Worm (Caenorhabditis elegans) whole organism, young adult: ENCODE results near the gene ZK1240.2.

Experiments
- B0035.1 ChIP-seq: sonication (generic microtip); optimal IDR thresholded peaks from 2 replicates; lab custom pipeline; 2016; ENCODE audit warnings: missing genetic modification characterization, mild to moderate bottlenecking, missing compliant biosample characterization, missing genotype, missing genetic modification reagents
- B0261.1 ChIP-seq: sonication (generic microtip); optimal IDR thresholded peaks from 2 replicates; lab custom pipeline; 2016; ENCODE audit warnings: mild to moderate bottlenecking, missing genetic modification characterization, moderate library complexity, missing compliant biosample characterization
- F37B4.10 ChIP-seq: fragments of 200-800 bp; sonication (Bioruptor generic); IDR thresholded peaks from 2 replicates; pipeline ENCODE4 v1.3.6; 2022; ENCODE audit warnings: missing genetic modification characterization, missing compliant biosample characterization
- F55B11.4 ChIP-seq: sonication (generic microtip); optimal IDR thresholded peaks from 2 replicates; lab custom pipeline; 2016; ENCODE audit warnings: missing compliant biosample characterization, missing genetic modification characterization, borderline replicate concordance; ENCODE audit not compliant: insufficient read depth
- F57A8.1 ChIP-seq: fragments of 200-800 bp; sonication (Bioruptor generic); optimal IDR thresholded peaks from 2 replicates; lab custom pipeline; 2018; ENCODE audit warnings: mild to moderate bottlenecking, missing genetic modification characterization, moderate library complexity, missing compliant biosample characterization
- T07F8.4 ChIP-seq: sonication (generic microtip); optimal IDR thresholded peaks from 2 replicates; lab custom pipeline; 2016; ENCODE audit warnings: mild to moderate bottlenecking, missing genetic modification characterization, moderate library complexity, missing compliant biosample characterization
- aptf-3 ChIP-seq: fragments of 200-800 bp; sonication (Bioruptor generic); IDR thresholded peaks from 2 replicates; pipeline ENCODE4 v1.3.6; 2022; ENCODE audit warnings: missing genetic modification characterization, missing compliant biosample characterization
- attf-3 ChIP-seq: fragments of 200-800 bp; sonication (Bioruptor generic); conservative IDR thresholded peaks from 2 replicates; pipeline ENCODE4 v1.3.6; 2022; ENCODE audit warnings: missing genetic modification reagents, missing genetic modification characterization, missing compliant biosample characterization
- attf-5 ChIP-seq: fragments of 200-800 bp; sonication (Bioruptor generic); optimal IDR thresholded peaks from 2 replicates; lab custom pipeline; 2018; ENCODE audit warnings: mild to moderate bottlenecking, missing genetic modification characterization, missing compliant biosample characterization
- ceh-100 ChIP-seq: fragments of 200-800 bp; sonication (Bioruptor generic); IDR thresholded peaks from 2 replicates; pipeline ENCODE4 v1.3.6; 2022; ENCODE audit warnings: missing genetic modification reagents, missing genetic modification characterization, missing compliant biosample characterization
- ceh-79 ChIP-seq: sonication (generic microtip); optimal IDR thresholded peaks from 2 replicates; lab custom pipeline; 2017; ENCODE audit warnings: mild to moderate bottlenecking, missing genetic modification characterization, missing compliant biosample characterization
- dpl-1 ChIP-seq: fragments of 150-350 bp; optimal IDR thresholded peaks from 2 replicates; lab custom pipeline; 2014; ENCODE audit warnings: missing biosample characterization, missing genetic modification reagents, missing genetic modification characterization
- egl-44 ChIP-seq: fragments of 200-800 bp; sonication (Bioruptor generic); IDR thresholded peaks from 2 replicates; pipeline ENCODE4 v1.3.6; 2022; ENCODE audit warnings: missing genetic modification reagents, missing genetic modification characterization, missing compliant biosample characterization
- ekl-4 ChIP-seq: fragments of 200-800 bp; sonication (Bioruptor generic); IDR thresholded peaks from 2 replicates; pipeline ENCODE4 v1.3.6; 2022; ENCODE audit warnings: missing genetic modification reagents, missing genetic modification characterization, missing compliant biosample characterization
- fkh-3 ChIP-seq: sonication (generic microtip); optimal IDR thresholded peaks from 2 replicates; lab custom pipeline; 2016; ENCODE audit warnings: mild to moderate bottlenecking, missing genetic modification characterization, missing compliant biosample characterization
- hlh-26 ChIP-seq: fragments of 200-800 bp; sonication (Bioruptor generic); conservative IDR thresholded peaks from 2 replicates; pipeline ENCODE4 v1.3.6; 2022; ENCODE audit warnings: missing genetic modification reagents, missing genetic modification characterization, missing compliant biosample characterization
- hmg-20 ChIP-seq: fragments of 200-800 bp; sonication (Bioruptor generic); IDR thresholded peaks from 2 replicates; pipeline ENCODE4 v1.3.6; 2022; ENCODE audit warnings: missing genetic modification reagents, missing genetic modification characterization, missing compliant biosample characterization
- lin-35 ChIP-seq, 3 experiments: fragments of 150-350 bp in 2 of 3; sonication (generic microtip) in 1 of 3; optimal IDR thresholded peaks; 2 replicates each; lab custom pipeline; 2014 to 2018; ENCODE audit warnings: missing biosample characterization in 3 of 3, missing genetic modification characterization in 3 of 3, missing genetic modification reagents in 3 of 3
- lin-40 ChIP-seq: sonication (generic microtip); optimal IDR thresholded peaks from 2 replicates; lab custom pipeline; 2016; ENCODE audit warnings: missing genetic modification characterization, mild to moderate bottlenecking, missing compliant biosample characterization, missing genotype, missing genetic modification reagents
- lin-54 ChIP-seq: fragments of 200-800 bp; sonication (Bioruptor generic); optimal IDR thresholded peaks from 2 replicates; lab custom pipeline; 2018; ENCODE audit warnings: mild to moderate bottlenecking, missing genetic modification characterization, missing compliant biosample characterization
- madf-6 ChIP-seq: fragments of 200-800 bp; sonication (Bioruptor generic); IDR thresholded peaks from 2 replicates; pipeline ENCODE4 v1.3.6; 2022; ENCODE audit warnings: missing genetic modification reagents, missing genetic modification characterization, missing compliant biosample characterization
- nfya-2 ChIP-seq: fragments of 200-800 bp; sonication (Bioruptor generic); IDR thresholded peaks from 2 replicates; pipeline ENCODE4 v1.3.6; 2022; ENCODE audit warnings: missing genetic modification reagents, missing genetic modification characterization, missing compliant biosample characterization
- nhr-80 ChIP-seq: sonication (generic microtip); optimal IDR thresholded peaks from 2 replicates; lab custom pipeline; 2016; ENCODE audit warnings: missing genetic modification characterization, missing compliant biosample characterization
- rpc-1 ChIP-seq, 2 experiments: fragments of 150-350 bp in 1 of 2; sonication (generic microtip) in 1 of 2; optimal IDR thresholded peaks; 2 replicates each; lab custom pipeline; 2014 to 2018; ENCODE audit warnings: missing biosample characterization in 1 of 2, missing genetic modification characterization in 1 of 2, missing genetic modification reagents in 1 of 2, missing genotype in 1 of 2
- tbp1 ChIP-seq: fragments of 200-800 bp; sonication (Bioruptor generic); optimal IDR thresholded peaks from 2 replicates; lab custom pipeline; 2018; ENCODE audit warnings: mild to moderate bottlenecking, missing genetic modification characterization, missing compliant biosample characterization
- tbx-9 ChIP-seq: sonication (generic microtip); optimal IDR thresholded peaks from 2 replicates; lab custom pipeline; 2016; ENCODE audit warnings: borderline replicate concordance, missing genetic modification characterization, inconsistent platforms, missing compliant biosample characterization
- zfh-2 ChIP-seq: fragments of 200-800 bp; sonication (Bioruptor generic); conservative IDR thresholded peaks from 2 replicates; pipeline ENCODE4 v1.3.6; 2022; ENCODE audit warnings: missing genetic modification reagents, missing genetic modification characterization, missing compliant biosample characterization
- zim-3 ChIP-seq: sonication (generic microtip); optimal IDR thresholded peaks from 2 replicates; lab custom pipeline; 2017; ENCODE audit warnings: mild to moderate bottlenecking, missing genetic modification characterization, moderate library complexity, missing compliant biosample characterization
- ztf-22 ChIP-seq: fragments of 200-800 bp; sonication (Bioruptor generic); optimal IDR thresholded peaks from 2 replicates; lab custom pipeline; 2018; ENCODE audit warnings: mild to moderate bottlenecking, missing genetic modification characterization, moderate library complexity, missing compliant biosample characterization
- ztf-25 ChIP-seq: fragments of 200-800 bp; sonication (Bioruptor generic); IDR thresholded peaks from 2 replicates; pipeline ENCODE4 v1.3.6; 2022; ENCODE audit warnings: missing genetic modification reagents, missing genetic modification characterization, missing compliant biosample characterization
- ztf-3 ChIP-seq: fragments of 200-800 bp; sonication (Bioruptor generic); optimal IDR thresholded peaks from 2 replicates; lab custom pipeline; 2018; ENCODE audit warnings: mild to moderate bottlenecking, missing genetic modification characterization, missing compliant biosample characterization

ZK1240.2 gene

DNA sequence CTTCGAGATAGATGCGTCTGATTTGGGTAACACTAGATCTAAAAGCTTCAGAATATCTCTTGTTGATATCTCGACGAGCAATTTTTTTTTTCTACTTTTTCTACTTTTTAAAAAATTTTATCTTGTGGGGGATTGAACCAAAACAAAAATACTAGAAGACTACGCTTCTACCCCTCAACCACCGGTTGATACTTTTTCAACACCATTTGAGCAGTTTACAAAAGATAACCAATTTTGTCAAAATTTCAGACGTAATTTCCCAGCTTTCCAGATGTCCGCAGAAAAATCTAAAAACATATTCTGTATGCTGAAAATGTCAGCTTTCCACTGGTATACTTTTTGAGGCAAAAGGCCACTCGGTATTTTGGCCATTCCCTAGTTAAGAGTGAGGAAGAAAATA, 18.6 kb upstream of the ZK1240.2 start:
- peak; percentile 46 for TF ChIP-seq rpc-1 (optimal IDR thresholded peaks at IDR 0.05; lab: Kevin White, UChicago)
- peak; percentile 70 for TF ChIP-seq rpc-1 (tag; optimal IDR thresholded peaks at IDR 0.05; lab: Kevin White, UChicago)
- TF ChIP-seq tbp1 (GFP tag; lab: Kevin White, UChicago), result peak; percentile 86
- TF ChIP-seq F57A8.1 (GFP tag; lab: Kevin White, UChicago), result no peak
- TF ChIP-seq lin-40 (tag; lab: Kevin White, UChicago), result no peak
- TF ChIP-seq B0261.1 (tag; lab: Kevin White, UChicago), result peak; percentile 54

ce11 chrII:2305507-2305906, 17.7 kb upstream of the ZK1240.2 start:
- TF ChIP-seq nhr-80 (tag; lab: Kevin White, UChicago) (peak; percentile 62), F37B4.10 (GFP tag; lab: Robert Waterston, UW) (no peak), lin-54 (GFP tag; lab: Kevin White, UChicago) (no peak)
- TF ChIP-seq, all 124 proteins: peak for 1

DNA sequence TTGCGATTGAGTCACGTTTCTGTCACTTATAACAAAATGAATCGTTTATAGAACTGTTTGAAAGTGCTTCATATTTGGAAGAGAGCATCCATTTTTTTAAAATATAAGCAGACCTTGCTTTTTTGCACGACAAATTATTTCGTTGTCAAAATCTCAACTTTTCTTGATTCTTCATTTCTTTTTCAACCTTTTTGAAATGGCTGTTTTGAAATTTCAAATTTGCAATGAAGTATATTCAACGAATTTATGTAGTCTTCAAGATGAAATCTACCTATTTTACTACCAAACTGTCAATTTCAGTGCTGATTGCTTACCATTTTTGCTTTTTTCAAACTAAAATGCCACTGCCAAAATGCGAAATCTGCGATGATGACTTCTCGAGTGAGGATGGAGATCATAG, 16.4 kb upstream of the ZK1240.2 start, which contains the start of gene B0281.3:
Gene B0281.3, plus strand, starts transcription at position 301 of the 400 bp plus-strand sequence.
- TF ChIP-seq madf-6 (GFP tag; lab: Robert Waterston, UW) (no peak), ztf-25 (GFP tag; lab: Robert Waterston, UW) (no peak), attf-3 (no peak), aptf-3 (GFP tag; lab: Robert Waterston, UW) (no peak), nfya-2 (GFP tag; lab: Robert Waterston, UW) (no peak), ztf-22 (GFP tag; lab: Kevin White, UChicago) (no peak), ztf-3 (GFP tag; lab: Kevin White, UChicago) (no peak), lin-40 (tag; lab: Kevin White, UChicago) (no peak), fkh-3 (no peak), tbp1 (GFP tag; lab: Kevin White, UChicago) (no peak), B0035.1 (tag; lab: Kevin White, UChicago) (no peak), F55B11.4 (tag; lab: Kevin White, UChicago) (no peak), hmg-20 (GFP tag; lab: Robert Waterston, UW) (no peak), tbx-9 (tag; lab: Kevin White, UChicago) (no peak), nhr-80 (tag; lab: Kevin White, UChicago) (no peak), zim-3 (tag; lab: Kevin White, UChicago) (no peak), T07F8.4 (tag; lab: Kevin White, UChicago) (no peak), hlh-26 (GFP tag; lab: Robert Waterston, UW) (no peak), ceh-100 (GFP tag; lab: Robert Waterston, UW) (no peak)

- TF ChIP-seq zfh-2 (GFP tag; lab: Robert Waterston, UW) (no peak), ekl-4 (GFP tag; lab: Robert Waterston, UW) (no peak), egl-44 (no peak), ceh-79 (tag; lab: Kevin White, UChicago) (no peak), lin-35 (GFP tag; optimal IDR thresholded peaks at IDR 0.05; lab: Kevin White, UChicago) (no peak), ztf-3 (GFP tag; lab: Kevin White, UChicago) (no peak)
- TF ChIP-seq, all 124 proteins: peak for 0
Measured at ce11 chrII:2312747-2313146, 10.4 kb upstream of the ZK1240.2 start, which contains the start of the genes trim-21 and B0281.1. trim-21 (minus strand) TSS chrII:2312847. B0281.1 (plus strand) TSS chrII:2313067.

DNA sequence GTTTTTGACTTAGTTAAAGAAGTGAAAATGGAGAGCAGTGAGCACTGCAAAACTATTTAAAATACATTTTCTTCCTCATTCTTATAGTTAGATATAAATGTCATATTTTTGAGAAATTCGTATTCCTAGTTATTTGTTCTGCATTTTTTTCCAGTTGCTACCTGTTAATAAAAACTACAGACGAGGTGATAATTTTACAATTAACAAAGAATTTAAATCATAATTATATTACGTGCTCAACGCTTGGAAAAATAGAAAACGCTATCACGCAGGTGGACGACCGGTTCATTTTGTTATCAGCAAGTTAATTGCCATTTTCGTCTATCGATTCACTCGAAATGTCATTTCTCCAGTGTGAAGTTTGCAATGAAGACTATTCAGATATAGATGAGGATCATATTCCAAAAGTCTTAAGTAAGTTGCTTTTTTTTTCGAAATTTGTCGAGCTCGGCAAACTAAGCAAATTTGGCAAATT, 5.3 kb upstream of the ZK1240.2 start, which contains the start of the genes ZK1240.5 and ZK1240.9:
Gene ZK1240.5, minus strand, starts transcription at position 51 of the 475 bp plus-strand sequence.
Gene ZK1240.9, plus strand, starts transcription at position 307 of the 475 bp plus-strand sequence.
- no peak for TF ChIP-seq attf-5 (GFP tag; lab: Kevin White, UChicago)
- no peak for TF ChIP-seq dpl-1 (GFP tag; lab: Kevin White, UChicago)
- peak; percentile 57 for TF ChIP-seq nhr-80 (tag; lab: Kevin White, UChicago)
